Fruit fly (Drosophila melanogaster): ENCODE measurements around the gene Uvrag.

Uvrag gene

dm6 chr2L:13325823-13326222, 39.2 kb downstream of the Uvrag start:
- TF ChIP-seq h (optimal IDR thresholded peaks at IDR 0.05), result no peak
- TF ChIP-seq ttk (optimal IDR thresholded peaks at IDR 0.05), result no peak
- no peak for TF ChIP-seq Myc (optimal IDR thresholded peaks at IDR 0.05)
- no peak for TF ChIP-seq insv (optimal IDR thresholded peaks at IDR 0.05)
- TF ChIP-seq Sin3A (optimal IDR thresholded peaks at IDR 0.05), result no peak
- no peak for TF ChIP-seq psq (optimal IDR thresholded peaks at IDR 0.05)

dm6 chr2L:13331021-13331420, 44.4 kb downstream of the Uvrag start, which contains the start of gene hbt:
Gene hbt (minus strand): TSS chr2L:13331121.
- no peak for TF ChIP-seq psq (optimal IDR thresholded peaks at IDR 0.05)
- no peak for TF ChIP-seq ttk (optimal IDR thresholded peaks at IDR 0.05)
- TF ChIP-seq h (optimal IDR thresholded peaks at IDR 0.05), result no peak
- no peak for TF ChIP-seq Myc (optimal IDR thresholded peaks at IDR 0.05)
- no peak for TF ChIP-seq insv (optimal IDR thresholded peaks at IDR 0.05)
- no peak for TF ChIP-seq Sin3A (optimal IDR thresholded peaks at IDR 0.05)

dm6 chr2L:13331868-13332544, 45.4 kb downstream of the Uvrag start:
- no peak for TF ChIP-seq ttk (optimal IDR thresholded peaks at IDR 0.05)
- TF ChIP-seq Sin3A (optimal IDR thresholded peaks at IDR 0.05), result no peak
- no peak for TF ChIP-seq psq (optimal IDR thresholded peaks at IDR 0.05)
- TF ChIP-seq Myc (optimal IDR thresholded peaks at IDR 0.05), result no peak
- TF ChIP-seq h (optimal IDR thresholded peaks at IDR 0.05), result no peak
- TF ChIP-seq insv (optimal IDR thresholded peaks at IDR 0.05), result no peak

- no peak for TF ChIP-seq h (optimal IDR thresholded peaks at IDR 0.05)
- no peak for TF ChIP-seq Sin3A (optimal IDR thresholded peaks at IDR 0.05)
- TF ChIP-seq Myc (optimal IDR thresholded peaks at IDR 0.05), result no peak
- TF ChIP-seq psq (optimal IDR thresholded peaks at IDR 0.05), result no peak
- TF ChIP-seq insv (optimal IDR thresholded peaks at IDR 0.05), result no peak
- TF ChIP-seq ttk (optimal IDR thresholded peaks at IDR 0.05), result no peak
Observed at dm6 chr2L:13332736-13333135, 46.2 kb downstream of the Uvrag start.

All from Kc167 (cell line).